Fruit fly (Drosophila melanogaster): ENCODE measurements around the gene C3G.
A peak's percentile ranks its signal among the peaks of the same experiment; 100 is the strongest.

C3G gene

DNA sequence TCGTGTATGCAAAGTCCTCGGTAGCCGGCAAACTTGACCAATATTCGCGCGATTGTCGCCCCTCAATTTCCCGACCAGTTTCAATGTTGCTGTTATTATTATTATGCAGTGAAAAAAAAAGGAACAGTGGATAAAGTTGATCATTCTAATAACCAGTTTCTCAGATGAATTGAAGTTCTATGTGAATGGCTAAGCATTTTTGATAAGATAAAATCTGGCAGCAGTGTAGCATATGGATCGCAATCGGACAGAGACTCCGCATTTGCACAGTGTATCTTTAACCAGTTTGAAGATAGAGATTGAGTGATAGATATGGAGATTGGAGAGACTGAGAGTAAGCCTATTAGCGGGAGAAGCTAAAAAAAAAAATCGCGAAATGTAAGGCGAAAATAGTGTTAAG lies 10.0 kb downstream of the C3G start (continued):
- no peak for TF ChIP-seq Hey (tag; optimal IDR thresholded peaks at IDR 0.05)
- no peak for TF ChIP-seq eve (GFP tag; optimal IDR thresholded peaks at IDR 0.05)
- TF ChIP-seq pros (GFP tag; optimal IDR thresholded peaks at IDR 0.05) = no peak
- no peak for TF ChIP-seq D19A (tag; optimal IDR thresholded peaks at IDR 0.05)
- peak; percentile 44 for TF ChIP-seq CG4424 (GFP tag; optimal IDR thresholded peaks at IDR 0.05)
- peak; percentile 22 for TF ChIP-seq CG18011 (GFP tag; optimal IDR thresholded peaks at IDR 0.05)
- TF ChIP-seq al (GFP tag; IDR thresholded peaks at IDR 0.05) = peak; percentile 83
- TF ChIP-seq ato (GFP tag; IDR thresholded peaks at IDR 0.05; ENCODE audit: partially characterized antibody) = no peak
- TF ChIP-seq btn (GFP tag; optimal IDR thresholded peaks at IDR 0.05) = peak; percentile 1
- peak; percentile 56 for TF ChIP-seq CG11247 (GFP tag; IDR thresholded peaks at IDR 0.05)
- peak; percentile 59 for TF ChIP-seq CG12219 (GFP tag; optimal IDR thresholded peaks at IDR 0.05)
- no peak for TF ChIP-seq ham (GFP tag; IDR thresholded peaks at IDR 0.05)
- peak; percentile 71 for TF ChIP-seq Hmr (GFP tag; optimal IDR thresholded peaks at IDR 0.05)
- TF ChIP-seq caup (GFP tag; optimal IDR thresholded peaks at IDR 0.05; ENCODE audit: severe bottlenecking) = peak; percentile 70
- TF ChIP-seq phol (tag; optimal IDR thresholded peaks at IDR 0.05) = peak; percentile 59
- TF ChIP-seq esg (GFP tag; conservative IDR thresholded peaks at IDR 0.05) = peak; percentile 67
- no peak for TF ChIP-seq twi (tag; optimal IDR thresholded peaks at IDR 0.05)
- TF ChIP-seq Dek (tag; optimal IDR thresholded peaks at IDR 0.05) = peak; percentile 71
- TF ChIP-seq Nf-YC (tag; optimal IDR thresholded peaks at IDR 0.05) = no peak
- peak; percentile 42 for TF ChIP-seq CG1792 (GFP tag; optimal IDR thresholded peaks at IDR 0.05)
- TF ChIP-seq CG1024 (GFP tag; IDR thresholded peaks at IDR 0.05) = 0 out of 2 replicates have a peak, but pooled peaks have one; percentile 5
- no peak for TF ChIP-seq ro (GFP tag; IDR thresholded peaks at IDR 0.05)
- peak; percentile 10 for TF ChIP-seq CG9727 (GFP tag; optimal IDR thresholded peaks at IDR 0.05)
- no peak for TF ChIP-seq CTCF (GFP tag; optimal IDR thresholded peaks at IDR 0.05)
- TF ChIP-seq da (GFP tag; optimal IDR thresholded peaks at IDR 0.05) = peak; percentile 30
- TF ChIP-seq CG4707 (GFP tag; optimal IDR thresholded peaks at IDR 0.05) = peak; percentile 23
- TF ChIP-seq pfk (GFP tag; optimal IDR thresholded peaks at IDR 0.05) = no peak
- TF ChIP-seq seq (GFP tag; IDR thresholded peaks at IDR 0.05) = peak; percentile 68
- TF ChIP-seq cad (GFP tag; optimal IDR thresholded peaks at IDR 0.05) = no peak
- TF ChIP-seq ind (GFP tag; optimal IDR thresholded peaks at IDR 0.05) = peak; percentile 81
- peak; percentile 81 for TF ChIP-seq vvl (GFP tag; IDR thresholded peaks at IDR 0.05)
- TF ChIP-seq CG6272 (GFP tag; IDR thresholded peaks at IDR 0.05) = peak; percentile 49; the same call in 1 of the 2 replicates
- peak; percentile 32; the same call in 1 of the 2 replicates for TF ChIP-seq CG43689 (GFP tag; IDR thresholded peaks at IDR 0.05)
- TF ChIP-seq Stat92E (GFP tag; optimal IDR thresholded peaks at IDR 0.05) = no peak
- TF ChIP-seq Med (GFP tag) = peak; percentile 94
- TF ChIP-seq Rx (GFP tag; IDR thresholded peaks at IDR 0.05) = peak; percentile 72
- no peak for TF ChIP-seq HLH4C (GFP tag; IDR thresholded peaks at IDR 0.05; ENCODE audit: partially characterized antibody)
- TF ChIP-seq Dad (GFP tag; optimal IDR thresholded peaks at IDR 0.05) = peak; percentile 44
- peak; percentile 37 for TF ChIP-seq en (GFP tag; optimal IDR thresholded peaks at IDR 0.05)
- TF ChIP-seq CG12942 (GFP tag; optimal IDR thresholded peaks at IDR 0.05) = peak; percentile 69
- TF ChIP-seq CG10147 (GFP tag; optimal IDR thresholded peaks at IDR 0.05) = peak; percentile 60
- no peak for TF ChIP-seq insv (GFP tag; optimal IDR thresholded peaks at IDR 0.05)
- no peak for TF ChIP-seq dmrt11E (tag; optimal IDR thresholded peaks at IDR 0.05)
- TF ChIP-seq nerfin-2 (GFP tag; IDR thresholded peaks at IDR 0.05; ENCODE audit: partially characterized antibody) = no peak
- peak; percentile 87 for TF ChIP-seq ci (GFP tag; IDR thresholded peaks at IDR 0.05)
- no peak for TF ChIP-seq Dref (GFP tag; IDR thresholded peaks at IDR 0.05)
- peak; percentile 70 for TF ChIP-seq CG11085 (GFP tag; IDR thresholded peaks at IDR 0.05)
- peak; percentile 69 for TF ChIP-seq fd3F (GFP tag; optimal IDR thresholded peaks at IDR 0.05)
- peak; percentile 68 for TF ChIP-seq schlank (tag; optimal IDR thresholded peaks at IDR 0.05)
- 0 out of 3 replicates have a peak, but pooled peaks have one; percentile 36 for TF ChIP-seq CG2889 (GFP tag; IDR thresholded peaks at IDR 0.05)
- TF ChIP-seq CG8924 (tag; optimal IDR thresholded peaks at IDR 0.05) = peak; percentile 14

Data from whole organism, embryonic.